Worm (Caenorhabditis elegans): Measurements from ENCODE around the gene kin-34.

DNA sequence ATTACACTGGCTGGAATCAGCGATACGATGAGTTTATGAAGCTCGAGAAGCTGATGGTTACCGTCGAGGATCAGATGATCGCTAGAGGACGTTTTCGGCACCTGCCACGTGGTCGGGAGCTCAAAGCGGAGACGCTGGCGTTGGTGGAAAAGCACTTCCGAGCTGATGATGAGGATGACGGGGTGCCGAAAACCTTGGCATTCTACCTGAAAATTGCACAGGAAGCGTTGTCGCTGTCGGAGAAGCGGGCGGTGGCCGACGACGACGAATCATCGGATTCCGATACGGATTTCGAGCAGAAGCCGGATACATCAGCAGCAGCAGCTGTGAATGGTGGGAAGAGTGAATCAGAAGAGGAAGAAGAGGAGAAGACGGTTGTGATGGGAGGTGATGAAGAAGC, 51.2 kb downstream of the kin-34 start:
- TF ChIP-seq blmp-1 (tag; optimal IDR thresholded peaks at IDR 0.05; ENCODE audit: insufficient read depth) (no peak), ztf-11 (tag; optimal IDR thresholded peaks at IDR 0.05) (no peak), unc-55 (GFP tag; optimal IDR thresholded peaks at IDR 0.05) (no peak), nhr-6 (tag; optimal IDR thresholded peaks at IDR 0.05) (no peak), fos-1 (tag; optimal IDR thresholded peaks at IDR 0.05) (no peak), skn-1 (tag; optimal IDR thresholded peaks at IDR 0.05) (no peak)

Data from whole organism, L2 larva.